Worm (Caenorhabditis elegans) whole organism, young adult: ENCODE results near the gene Y45F10D.6.

Experiments used
- B0019.2 ChIP-seq: fragments of 200-800 bp; sonication (Bioruptor generic); conservative IDR thresholded peaks from 2 replicates; pipeline ENCODE4 v1.3.6; 2022; ENCODE audit warnings: missing genetic modification reagents, missing genetic modification characterization, missing compliant biosample characterization
- B0336.3 ChIP-seq: fragments of 200-800 bp; sonication (Bioruptor generic); IDR thresholded peaks from 2 replicates; pipeline ENCODE4 v1.3.6; 2022; ENCODE audit warnings: missing genetic modification characterization, missing compliant biosample characterization
- C06A6.2 ChIP-seq: fragments of 200-800 bp; sonication (Bioruptor generic); conservative IDR thresholded peaks from 2 replicates; pipeline ENCODE4 v1.3.6; 2022; ENCODE audit warnings: missing genetic modification characterization, missing compliant biosample characterization
- F22D6.2 ChIP-seq: sonication (generic microtip); optimal IDR thresholded peaks from 2 replicates; lab custom pipeline; 2016; ENCODE audit warnings: mild to moderate bottlenecking, missing genetic modification characterization, missing compliant biosample characterization
- F33H1.4 ChIP-seq: fragments of 200-800 bp; sonication (Bioruptor generic); IDR thresholded peaks from 2 replicates; pipeline ENCODE4 v1.3.6; 2022; ENCODE audit warnings: missing genetic modification reagents, missing genetic modification characterization, missing compliant biosample characterization
- F37B4.10 ChIP-seq: fragments of 200-800 bp; sonication (Bioruptor generic); IDR thresholded peaks from 2 replicates; pipeline ENCODE4 v1.3.6; 2022; ENCODE audit warnings: missing genetic modification characterization, missing compliant biosample characterization
- F39B2.1 ChIP-seq: fragments of 200-800 bp; sonication (Bioruptor generic); IDR thresholded peaks from 2 replicates; pipeline ENCODE4 v1.3.6; 2022; ENCODE audit warnings: missing genetic modification reagents, missing genetic modification characterization, missing compliant biosample characterization
- F49E8.2 ChIP-seq: sonication (generic microtip); optimal IDR thresholded peaks from 3 replicates; lab custom pipeline; 2017; ENCODE audit warnings: missing genetic modification characterization, mild to moderate bottlenecking, missing compliant biosample characterization, antibody characterized with exemption, moderate library complexity; ENCODE audit not compliant: insufficient read depth
- F55B11.4 ChIP-seq: sonication (generic microtip); optimal IDR thresholded peaks from 2 replicates; lab custom pipeline; 2016; ENCODE audit warnings: missing compliant biosample characterization, missing genetic modification characterization, borderline replicate concordance; ENCODE audit not compliant: insufficient read depth
- T26A5.8 ChIP-seq: sonication (generic microtip); optimal IDR thresholded peaks from 2 replicates; lab custom pipeline; 2016; ENCODE audit warnings: missing genetic modification characterization, missing compliant biosample characterization
- Y53F4B.3 ChIP-seq: fragments of 200-800 bp; sonication (Bioruptor generic); IDR thresholded peaks from 2 replicates; pipeline ENCODE4 v1.3.6; 2022; ENCODE audit warnings: missing genetic modification reagents, missing genetic modification characterization, missing compliant biosample characterization
- Y53G8AR.9 ChIP-seq: fragments of 200-800 bp; sonication (Bioruptor generic); conservative IDR thresholded peaks from 2 replicates; pipeline ENCODE4 v1.3.6; 2022; ENCODE audit warnings: missing genetic modification reagents, missing genetic modification characterization, missing compliant biosample characterization
- Y56A3A.18 ChIP-seq: fragments of 200-800 bp; sonication (Bioruptor generic); IDR thresholded peaks from 2 replicates; pipeline ENCODE4 v1.3.6; 2022; ENCODE audit warnings: missing genetic modification reagents, missing genetic modification characterization, missing compliant biosample characterization
- Y67H2A.10 ChIP-seq: fragments of 200-800 bp; sonication (Bioruptor generic); conservative IDR thresholded peaks from 2 replicates; pipeline ENCODE4 v1.3.6; 2022; ENCODE audit warnings: missing genetic modification reagents, missing genetic modification characterization, missing compliant biosample characterization
- ama-1 ChIP-seq, 3 experiments: fragments of 150-350 bp in 1 of 3; sonication (generic microtip) in 2 of 3; optimal IDR thresholded peaks; 2 replicates each; lab custom pipeline; 2014 to 2018; ENCODE audit warnings: missing biosample characterization in 2 of 3, missing genetic modification characterization in 2 of 3, missing genetic modification reagents in 2 of 3
- attf-5 ChIP-seq: fragments of 200-800 bp; sonication (Bioruptor generic); optimal IDR thresholded peaks from 2 replicates; lab custom pipeline; 2018; ENCODE audit warnings: mild to moderate bottlenecking, missing genetic modification characterization, missing compliant biosample characterization
- attf-6 ChIP-seq: fragments of 200-800 bp; sonication (Bioruptor generic); IDR thresholded peaks from 2 replicates; pipeline ENCODE4 v1.3.6; 2022; ENCODE audit warnings: missing genetic modification reagents, missing genetic modification characterization, missing compliant biosample characterization
- cebp-1 ChIP-seq, 2 experiments: fragments of 200-800 bp in 1 of 2; sonication (Bioruptor generic) in 1 of 2; sonication (generic microtip) in 1 of 2; IDR thresholded peaks in 1 of 2; optimal IDR thresholded peaks in 1 of 2; 2 replicates each; pipeline versions ENCODE4 v1.3.6 to Lab custom; 2017 to 2022; ENCODE audit warnings: missing compliant biosample characterization in 2 of 2, missing genetic modification characterization in 2 of 2, mild to moderate bottlenecking in 1 of 2, missing genetic modification reagents in 1 of 2, moderate library complexity in 1 of 2
- cebp-2 ChIP-seq: fragments of 200-800 bp; sonication (Bioruptor generic); IDR thresholded peaks from 2 replicates; pipeline ENCODE4 v1.3.6; 2022; ENCODE audit warnings: missing genetic modification characterization, missing compliant biosample characterization
- ceh-91 ChIP-seq: fragments of 200-800 bp; sonication (Bioruptor generic); IDR thresholded peaks from 2 replicates; pipeline ENCODE4 v1.3.6; 2022; ENCODE audit warnings: missing genetic modification reagents, missing genetic modification characterization, missing compliant biosample characterization
- die-1 ChIP-seq: sonication (generic microtip); optimal IDR thresholded peaks from 2 replicates; lab custom pipeline; 2016; ENCODE audit warnings: missing genotype, mild to moderate bottlenecking, missing genetic modification characterization, missing compliant biosample characterization
- dpl-1 ChIP-seq: fragments of 150-350 bp; optimal IDR thresholded peaks from 2 replicates; lab custom pipeline; 2014; ENCODE audit warnings: missing biosample characterization, missing genetic modification reagents, missing genetic modification characterization
- egl-18 ChIP-seq: fragments of 200-800 bp; sonication (Bioruptor generic); IDR thresholded peaks from 2 replicates; pipeline ENCODE4 v1.3.6; 2022; ENCODE audit warnings: missing genetic modification reagents, missing genetic modification characterization, missing compliant biosample characterization
- ekl-4 ChIP-seq: fragments of 200-800 bp; sonication (Bioruptor generic); IDR thresholded peaks from 2 replicates; pipeline ENCODE4 v1.3.6; 2022; ENCODE audit warnings: missing genetic modification reagents, missing genetic modification characterization, missing compliant biosample characterization
- fkh-3 ChIP-seq: sonication (generic microtip); optimal IDR thresholded peaks from 2 replicates; lab custom pipeline; 2016; ENCODE audit warnings: mild to moderate bottlenecking, missing genetic modification characterization, missing compliant biosample characterization
- gei-17 ChIP-seq: fragments of 200-800 bp; sonication (Bioruptor generic); optimal IDR thresholded peaks from 2 replicates; lab custom pipeline; 2018; ENCODE audit warnings: mild to moderate bottlenecking, missing genetic modification characterization, missing compliant biosample characterization
- him-1 ChIP-seq: sonication (generic microtip); optimal IDR thresholded peaks from 2 replicates; lab custom pipeline; 2016; ENCODE audit warnings: missing genotype, missing genetic modification reagents, missing genetic modification characterization, missing compliant biosample characterization
- hsf-1 ChIP-seq: fragments of 200-800 bp; sonication (Bioruptor generic); IDR thresholded peaks from 2 replicates; pipeline ENCODE4 v1.3.6; 2022; ENCODE audit warnings: missing genetic modification reagents, missing genetic modification characterization, missing compliant biosample characterization
- lin-35 ChIP-seq, 3 experiments: fragments of 150-350 bp in 2 of 3; sonication (generic microtip) in 1 of 3; optimal IDR thresholded peaks; 2 replicates each; lab custom pipeline; 2014 to 2018; ENCODE audit warnings: missing biosample characterization in 3 of 3, missing genetic modification characterization in 3 of 3, missing genetic modification reagents in 3 of 3
- lsy-27 ChIP-seq: sonication (generic microtip); optimal IDR thresholded peaks from 2 replicates; lab custom pipeline; 2017; ENCODE audit warnings: missing genetic modification characterization, mild to moderate bottlenecking, missing compliant biosample characterization, antibody characterized with exemption, missing genotype, borderline replicate concordance; ENCODE audit not compliant: insufficient read depth
- madf-10 ChIP-seq: sonication (generic microtip); optimal IDR thresholded peaks from 2 replicates; lab custom pipeline; 2016; ENCODE audit warnings: mild to moderate bottlenecking, missing genetic modification characterization, missing compliant biosample characterization
- madf-3 ChIP-seq: fragments of 200-800 bp; sonication (Bioruptor generic); IDR thresholded peaks from 2 replicates; pipeline ENCODE4 v1.3.6; 2022; ENCODE audit warnings: missing genetic modification reagents, missing genetic modification characterization, missing compliant biosample characterization
- madf-6 ChIP-seq: fragments of 200-800 bp; sonication (Bioruptor generic); IDR thresholded peaks from 2 replicates; pipeline ENCODE4 v1.3.6; 2022; ENCODE audit warnings: missing genetic modification reagents, missing genetic modification characterization, missing compliant biosample characterization
- madf-8 ChIP-seq: fragments of 200-800 bp; sonication (Bioruptor generic); conservative IDR thresholded peaks from 2 replicates; pipeline ENCODE4 v1.3.6; 2022; ENCODE audit warnings: missing genetic modification reagents, missing genetic modification characterization, missing compliant biosample characterization
- mes-4 ChIP-seq: sonication (generic microtip); optimal IDR thresholded peaks from 2 replicates; lab custom pipeline; 2016; ENCODE audit warnings: missing genotype, missing genetic modification characterization, missing compliant biosample characterization
- nfya-1 ChIP-seq: sonication (generic microtip); optimal IDR thresholded peaks from 2 replicates; lab custom pipeline; 2017; ENCODE audit warnings: antibody characterized with exemption, missing compliant biosample characterization, missing genetic modification characterization, borderline replicate concordance; ENCODE audit not compliant: insufficient read depth
- nfyb-1 ChIP-seq: fragments of 200-800 bp; sonication (Bioruptor generic); IDR thresholded peaks from 2 replicates; pipeline ENCODE4 v1.3.6; 2022; ENCODE audit warnings: missing genetic modification reagents, missing genetic modification characterization, missing compliant biosample characterization
- rcor-1 ChIP-seq: fragments of 200-800 bp; sonication (Bioruptor generic); IDR thresholded peaks from 2 replicates; pipeline ENCODE4 v1.3.6; 2022; ENCODE audit warnings: missing genetic modification reagents, missing genetic modification characterization, missing compliant biosample characterization
- snpc-1.3 ChIP-seq: sonication (generic microtip); optimal IDR thresholded peaks from 2 replicates; lab custom pipeline; 2017; ENCODE audit warnings: missing genetic modification characterization, mild to moderate bottlenecking, missing compliant biosample characterization, antibody characterized with exemption, moderate library complexity, missing genotype, missing genetic modification reagents; ENCODE audit not compliant: insufficient read depth
- snpc-4 ChIP-seq, 5 experiments: fragments of 150-350 bp in 1 of 5; sonication (generic microtip) in 4 of 5; optimal IDR thresholded peaks; 2 replicates each; lab custom pipeline; 2014 to 2018; ENCODE audit warnings: missing genetic modification characterization in 5 of 5, missing biosample characterization in 3 of 5, antibody characterized with exemption in 2 of 5, mild to moderate bottlenecking in 2 of 5, missing compliant biosample characterization in 2 of 5, missing genotype in 2 of 5, moderate library complexity in 2 of 5, missing genetic modification reagents in 1 of 5
- tbx-9 ChIP-seq: sonication (generic microtip); optimal IDR thresholded peaks from 2 replicates; lab custom pipeline; 2016; ENCODE audit warnings: borderline replicate concordance, missing genetic modification characterization, inconsistent platforms, missing compliant biosample characterization
- tlf-1 ChIP-seq: fragments of 200-800 bp; sonication (Bioruptor generic); optimal IDR thresholded peaks from 2 replicates; lab custom pipeline; 2018; ENCODE audit warnings: mild to moderate bottlenecking, missing genetic modification characterization, missing compliant biosample characterization
- zfh-2 ChIP-seq: fragments of 200-800 bp; sonication (Bioruptor generic); conservative IDR thresholded peaks from 2 replicates; pipeline ENCODE4 v1.3.6; 2022; ENCODE audit warnings: missing genetic modification reagents, missing genetic modification characterization, missing compliant biosample characterization
- ztf-28 ChIP-seq: fragments of 200-800 bp; sonication (Bioruptor generic); IDR thresholded peaks from 2 replicates; pipeline ENCODE4 v1.3.6; 2022; ENCODE audit warnings: missing genetic modification reagents, missing genetic modification characterization, missing compliant biosample characterization
- ztf-3 ChIP-seq: fragments of 200-800 bp; sonication (Bioruptor generic); optimal IDR thresholded peaks from 2 replicates; lab custom pipeline; 2018; ENCODE audit warnings: mild to moderate bottlenecking, missing genetic modification characterization, missing compliant biosample characterization

Y45F10D.6 gene

ce11 chrIV:13782319-13782718, 15.4 kb downstream of the Y45F10D.6 start (continued):
- no peak for TF ChIP-seq snpc-4 (GFP tag; optimal IDR thresholded peaks at IDR 0.05; lab: Kevin White, UChicago)
- peak in 1 of 4 experiments; percentile 73 for TF ChIP-seq snpc-4 (tag; optimal IDR thresholded peaks at IDR 0.05; lab: Kevin White, UChicago)
- TF ChIP-seq B0336.3 (GFP tag; lab: Robert Waterston, UW), result no peak
- TF ChIP-seq ama-1 (optimal IDR thresholded peaks at IDR 0.05; lab: Kevin White, UChicago), result no peak
- peak in 1 of 2 experiments; percentile 19 for TF ChIP-seq ama-1 (GFP tag; optimal IDR thresholded peaks at IDR 0.05; lab: Kevin White, UChicago)
- TF ChIP-seq F37B4.10 (GFP tag; lab: Robert Waterston, UW), result no peak
- TF ChIP-seq gei-17 (GFP tag; lab: Kevin White, UChicago), result no peak
- TF ChIP-seq Y67H2A.10 (GFP tag; lab: Robert Waterston, UW), result no peak
- no peak for TF ChIP-seq madf-10
- no peak for TF ChIP-seq egl-18 (GFP tag; lab: Robert Waterston, UW)
- TF ChIP-seq, all 124 proteins: peak for 7

- no peak for TF ChIP-seq snpc-1.3 (tag; lab: Kevin White, UChicago)
- no peak for TF ChIP-seq lin-35 (GFP tag; optimal IDR thresholded peaks at IDR 0.05; lab: Kevin White, UChicago)
- TF ChIP-seq B0019.2 (GFP tag; lab: Robert Waterston, UW), result no peak
- no peak for TF ChIP-seq F39B2.1
- TF ChIP-seq F22D6.2, result no peak
- TF ChIP-seq ekl-4 (GFP tag; lab: Robert Waterston, UW), result no peak
- TF ChIP-seq ztf-28 (GFP tag; lab: Robert Waterston, UW), result no peak
- no peak for TF ChIP-seq attf-5 (GFP tag; lab: Kevin White, UChicago)
- TF ChIP-seq nfya-1 (tag; lab: Kevin White, UChicago), result no peak
- no peak for TF ChIP-seq tlf-1 (GFP tag; lab: Kevin White, UChicago)
- no peak for TF ChIP-seq Y53F4B.3 (GFP tag; lab: Robert Waterston, UW)
- no peak for TF ChIP-seq nfyb-1 (GFP tag; lab: Robert Waterston, UW)
- TF ChIP-seq C06A6.2 (GFP tag; lab: Robert Waterston, UW), result no peak
- TF ChIP-seq cebp-1 (GFP tag; IDR thresholded peaks at IDR 0.05; lab: Robert Waterston, UW), result no peak
- no peak for TF ChIP-seq cebp-1 (tag; optimal IDR thresholded peaks at IDR 0.05; lab: Kevin White, UChicago)
- no peak for TF ChIP-seq hsf-1 (GFP tag; lab: Robert Waterston, UW)
- no peak for TF ChIP-seq F33H1.4
- 0 out of 2 replicates have a peak, but pooled peaks have one; percentile 27 for TF ChIP-seq zfh-2 (GFP tag; lab: Robert Waterston, UW)
- peak; percentile 76; the same call in 1 of the 2 replicates for TF ChIP-seq attf-6 (GFP tag; lab: Robert Waterston, UW)
- TF ChIP-seq ztf-3 (GFP tag; lab: Kevin White, UChicago), result no peak
- TF ChIP-seq madf-3, result no peak
- no peak for TF ChIP-seq mes-4 (tag; lab: Kevin White, UChicago)
- TF ChIP-seq Y53G8AR.9 (GFP tag; lab: Robert Waterston, UW), result no peak
- TF ChIP-seq him-1 (tag; lab: Kevin White, UChicago), result no peak
- no peak for TF ChIP-seq F49E8.2 (tag; lab: Kevin White, UChicago)
- no peak for TF ChIP-seq F55B11.4 (tag; lab: Kevin White, UChicago)
- peak; percentile 6; the same call in 1 of the 2 replicates for TF ChIP-seq rcor-1 (GFP tag; lab: Robert Waterston, UW)
- no peak for TF ChIP-seq F37B4.10 (GFP tag; lab: Robert Waterston, UW)
- TF ChIP-seq ceh-91, result no peak
- TF ChIP-seq die-1 (tag; lab: Kevin White, UChicago), result no peak
- no peak for TF ChIP-seq dpl-1 (GFP tag; lab: Kevin White, UChicago)
- no peak for TF ChIP-seq fkh-3 (tag; lab: Kevin White, UChicago)
- peak; percentile 36; the same call in 1 of the 2 replicates for TF ChIP-seq cebp-2
- no peak for TF ChIP-seq madf-8 (GFP tag; lab: Robert Waterston, UW)
- TF ChIP-seq Y56A3A.18 (GFP tag; lab: Robert Waterston, UW), result no peak
- peak; percentile 50 for TF ChIP-seq madf-6 (GFP tag; lab: Robert Waterston, UW)
- no peak for TF ChIP-seq tbx-9 (tag; lab: Kevin White, UChicago)
- TF ChIP-seq T26A5.8 (tag; lab: Kevin White, UChicago), result no peak
- no peak for TF ChIP-seq lsy-27 (tag; lab: Kevin White, UChicago)
Observed at ce11 chrIV:13778710-13779109, 19.0 kb downstream of the Y45F10D.6 start, which contains the start of gene gly-10. TSS of gene gly-10 (plus strand) at chrIV:13779096.
